Fruit fly (Drosophila melanogaster) whole organism, embryonic: ENCODE results near the gene CG44355.
A peak's percentile ranks its signal among the peaks of the same experiment; 100 is the strongest.

ENCODE experiments used
- Bteb2 ChIP-seq: fragments of 200-800 bp; sonication (Bioruptor generic); optimal IDR thresholded peaks from 2 replicates; lab custom pipeline; 2016; ENCODE audit warnings: missing biosample characterization, missing genetic modification characterization
- CG11085 ChIP-seq: fragments of 200-800 bp; sonication (Bioruptor generic); IDR thresholded peaks from 2 replicates; pipeline ENCODE4 v1.3.6; 2022; ENCODE audit warnings: missing biosample characterization, missing genetic modification characterization
- CG12219 ChIP-seq: fragments of 200-800 bp; sonication (Bioruptor generic); optimal IDR thresholded peaks from 3 replicates; lab custom pipeline; 2018; ENCODE audit warnings: missing biosample characterization, mild to moderate bottlenecking, missing genetic modification characterization
- CG14014 ChIP-seq: fragments of 200-800 bp; sonication (Bioruptor generic); IDR thresholded peaks from 2 replicates; pipeline ENCODE4 v1.3.6; 2022; ENCODE audit warnings: missing biosample characterization, missing genetic modification characterization
- CG15073 ChIP-seq: fragments of 200-800 bp; sonication (Bioruptor generic); optimal IDR thresholded peaks from 2 replicates; lab custom pipeline; 2016; ENCODE audit warnings: missing biosample characterization, missing genetic modification characterization
- CG15601 ChIP-seq: fragments of 200-800 bp; sonication (Bioruptor generic); optimal IDR thresholded peaks from 3 replicates; lab custom pipeline; 2019; ENCODE audit warnings: missing biosample characterization, mild to moderate bottlenecking, missing genetic modification characterization, moderate library complexity
- CG1602 ChIP-seq: fragments of 200-800 bp; sonication (Bioruptor generic); optimal IDR thresholded peaks from 3 replicates; lab custom pipeline; 2016; ENCODE audit warnings: missing biosample characterization, missing genetic modification characterization
- CG16813 ChIP-seq: fragments of 200-800 bp; sonication (Bioruptor generic); IDR thresholded peaks from 3 replicates; pipeline ENCODE4 v1.3.6; 2022; ENCODE audit warnings: missing biosample characterization, missing genetic modification characterization; ENCODE audit not compliant: partially characterized antibody
- CG17361 ChIP-seq: fragments of 200-800 bp; sonication (Bioruptor generic); IDR thresholded peaks from 3 replicates; pipeline ENCODE4 v1.3.6; 2022; ENCODE audit warnings: missing biosample characterization, missing genetic modification characterization
- CG17912 ChIP-seq: fragments of 200-800 bp; sonication (Bioruptor generic); optimal IDR thresholded peaks from 2 replicates; lab custom pipeline; 2018; ENCODE audit warnings: missing biosample characterization, mild to moderate bottlenecking, missing genetic modification characterization
- CG18011 ChIP-seq: fragments of 200-800 bp; sonication (Bioruptor generic); optimal IDR thresholded peaks from 2 replicates; lab custom pipeline; 2017; ENCODE audit warnings: missing biosample characterization, missing genetic modification characterization, mild to moderate bottlenecking, moderate library complexity, missing genotype
- CG2678 ChIP-seq: fragments of 200-800 bp; sonication (Bioruptor generic); optimal IDR thresholded peaks from 3 replicates; lab custom pipeline; 2019; ENCODE audit warnings: missing biosample characterization, mild to moderate bottlenecking, missing genetic modification characterization, moderate library complexity
- CG31388 ChIP-seq: fragments of 200-800 bp; sonication (Bioruptor generic); optimal IDR thresholded peaks from 2 replicates; lab custom pipeline; 2016; ENCODE audit warnings: missing biosample characterization, missing genetic modification characterization
- CG6689 ChIP-seq: fragments of 200-800 bp; sonication (Bioruptor generic); IDR thresholded peaks from 2 replicates; pipeline ENCODE4 v1.3.6; 2022; ENCODE audit warnings: missing biosample characterization, missing genetic modification characterization
- CG8944 ChIP-seq: fragments of 200-800 bp; sonication (Bioruptor generic); optimal IDR thresholded peaks from 3 replicates; lab custom pipeline; 2016; ENCODE audit warnings: missing biosample characterization, missing genetic modification characterization
- CG9215 ChIP-seq: fragments of 200-800 bp; sonication (Bioruptor generic); IDR thresholded peaks from 2 replicates; pipeline ENCODE4 v1.3.6; 2022; ENCODE audit warnings: missing biosample characterization, missing genetic modification characterization
- CG9609 ChIP-seq: fragments of 200-800 bp; sonication (Bioruptor generic); optimal IDR thresholded peaks from 3 replicates; lab custom pipeline; 2016; ENCODE audit warnings: missing biosample characterization, missing genetic modification characterization
- CoRest ChIP-seq: fragments of 200-800 bp; sonication (Bioruptor generic); optimal IDR thresholded peaks from 3 replicates; lab custom pipeline; 2018; ENCODE audit warnings: missing biosample characterization, mild to moderate bottlenecking, missing genetic modification characterization, moderate library complexity
- E2f1 ChIP-seq: fragments of 200-800 bp; sonication (Bioruptor generic); IDR thresholded peaks from 2 replicates; pipeline ENCODE4 v1.3.6; 2022; ENCODE audit warnings: missing biosample characterization, missing genetic modification characterization
- Elba2 ChIP-seq: fragments of 200-800 bp; sonication (Bioruptor generic); optimal IDR thresholded peaks from 3 replicates; lab custom pipeline; 2016; ENCODE audit warnings: missing biosample characterization, missing genetic modification characterization
- Gsc ChIP-seq: fragments of 200-800 bp; sonication (Bioruptor generic); IDR thresholded peaks from 2 replicates; pipeline ENCODE4 v1.3.6; 2022; ENCODE audit warnings: missing biosample characterization, missing genetic modification characterization
- HLHmδ ChIP-seq: fragments of 200-800 bp; sonication (Bioruptor generic); optimal IDR thresholded peaks from 2 replicates; lab custom pipeline; 2018; ENCODE audit warnings: missing biosample characterization, mild to moderate bottlenecking, missing genetic modification characterization, moderate library complexity
- Lim3 ChIP-seq: fragments of 200-800 bp; sonication (Bioruptor generic); IDR thresholded peaks from 2 replicates; pipeline ENCODE4 v1.3.6; 2022; ENCODE audit warnings: missing biosample characterization, missing genetic modification characterization
- Max ChIP-seq: fragments of 200-800 bp; sonication (Bioruptor generic); optimal IDR thresholded peaks from 2 replicates; lab custom pipeline; 2016; ENCODE audit warnings: missing biosample characterization, mild to moderate bottlenecking, missing genetic modification characterization
- Myb ChIP-seq: fragments of 200-800 bp; sonication (Bioruptor generic); optimal IDR thresholded peaks from 2 replicates; lab custom pipeline; 2016; ENCODE audit warnings: missing biosample characterization, missing genetic modification characterization
- NC2α ChIP-seq: fragments of 200-800 bp; sonication (Bioruptor generic); optimal IDR thresholded peaks from 2 replicates; lab custom pipeline; 2016; ENCODE audit warnings: missing biosample characterization, missing genetic modification characterization
- Oaz ChIP-seq: fragments of 200-800 bp; sonication (Bioruptor generic); IDR thresholded peaks from 2 replicates; pipeline ENCODE4 v1.3.6; 2022; ENCODE audit warnings: missing biosample characterization, missing genetic modification characterization
- Stat92E ChIP-seq, 3 experiments: fragments of >200 bp in 2 of 3; fragments of 200-800 bp in 1 of 3; sonication (Bioruptor generic) in 1 of 3; optimal IDR thresholded peaks; 2 replicates each; lab custom pipeline; 2017 to 2019; ENCODE audit warnings: missing biosample characterization in 3 of 3, missing genetic modification characterization in 3 of 3, mild to moderate bottlenecking in 1 of 3, moderate library complexity in 1 of 3
- caup ChIP-seq: fragments of 200-800 bp; sonication (Bioruptor generic); optimal IDR thresholded peaks from 3 replicates; lab custom pipeline; 2017; ENCODE audit warnings: missing biosample characterization, mild to moderate bottlenecking, missing genetic modification characterization, moderate library complexity; ENCODE audit not compliant: severe bottlenecking
- chn ChIP-seq: fragments of 200-800 bp; sonication (Bioruptor generic); optimal IDR thresholded peaks from 2 replicates; lab custom pipeline; 2016; ENCODE audit warnings: missing biosample characterization, missing genetic modification characterization
- ci ChIP-seq: fragments of 200-800 bp; sonication (Bioruptor generic); IDR thresholded peaks from 3 replicates; pipeline ENCODE4 v1.3.6; 2022; ENCODE audit warnings: missing biosample characterization, missing genetic modification characterization
- en ChIP-seq: fragments of 200-800 bp; sonication (Bioruptor generic); optimal IDR thresholded peaks from 2 replicates; lab custom pipeline; 2016; ENCODE audit warnings: missing biosample characterization, missing genetic modification characterization
- eve ChIP-seq, 2 experiments: fragments of >200 bp; optimal IDR thresholded peaks; 2 replicates each; lab custom pipeline; 2017; ENCODE audit warnings: missing biosample characterization in 2 of 2, missing genetic modification characterization in 2 of 2
- ewg ChIP-seq: fragments of 200-800 bp; sonication (Bioruptor generic); optimal IDR thresholded peaks from 3 replicates; lab custom pipeline; 2017; ENCODE audit warnings: mild to moderate bottlenecking, missing biosample characterization, missing genetic modification reagents, missing genetic modification characterization
- fu2 ChIP-seq: fragments of 200-800 bp; sonication (Bioruptor generic); optimal IDR thresholded peaks from 2 replicates; lab custom pipeline; 2016; ENCODE audit warnings: missing biosample characterization, missing genetic modification characterization
- grau ChIP-seq: fragments of 200-800 bp; optimal IDR thresholded peaks from 3 replicates; lab custom pipeline; 2019; ENCODE audit warnings: missing biosample characterization, mild to moderate bottlenecking, missing genetic modification characterization, moderate library complexity
- ind ChIP-seq: fragments of 200-800 bp; sonication (Bioruptor generic); optimal IDR thresholded peaks from 3 replicates; lab custom pipeline; 2016; ENCODE audit warnings: missing biosample characterization, missing genetic modification characterization
- lbe ChIP-seq: fragments of 200-800 bp; sonication (Bioruptor generic); optimal IDR thresholded peaks from 2 replicates; lab custom pipeline; 2016; ENCODE audit warnings: missing biosample characterization, mild to moderate bottlenecking, missing genetic modification characterization
- lilli ChIP-seq: fragments of 200-800 bp; sonication (Bioruptor generic); optimal IDR thresholded peaks from 3 replicates; lab custom pipeline; 2016; ENCODE audit warnings: missing biosample characterization, missing genetic modification characterization
- lmd ChIP-seq: fragments of 200-800 bp; sonication (Bioruptor generic); IDR thresholded peaks from 2 replicates; pipeline ENCODE4 v1.3.6; 2022; ENCODE audit warnings: missing biosample characterization, missing genetic modification characterization
- nerfin-2 ChIP-seq: fragments of 200-800 bp; sonication (Bioruptor generic); IDR thresholded peaks from 2 replicates; pipeline ENCODE4 v1.3.6; 2022; ENCODE audit warnings: missing biosample characterization, missing genetic modification characterization; ENCODE audit not compliant: partially characterized antibody
- pnt ChIP-seq: fragments of 200-800 bp; sonication (Bioruptor generic); optimal IDR thresholded peaks from 3 replicates; lab custom pipeline; 2016; ENCODE audit warnings: missing biosample characterization, missing genetic modification characterization
- pros ChIP-seq: fragments of 200-800 bp; sonication (Bioruptor generic); optimal IDR thresholded peaks from 3 replicates; lab custom pipeline; 2019; ENCODE audit warnings: missing biosample characterization, mild to moderate bottlenecking, missing genetic modification characterization, moderate library complexity
- salm ChIP-seq: fragments of 200-800 bp; sonication (Bioruptor generic); optimal IDR thresholded peaks from 2 replicates; lab custom pipeline; 2018; ENCODE audit warnings: missing biosample characterization, mild to moderate bottlenecking, missing genetic modification characterization
- sd ChIP-seq: fragments of 200-800 bp; sonication (Bioruptor generic); optimal IDR thresholded peaks from 3 replicates; lab custom pipeline; 2018; ENCODE audit warnings: missing biosample characterization, mild to moderate bottlenecking, missing genetic modification characterization, moderate library complexity
- so ChIP-seq: fragments of 200-800 bp; sonication (Bioruptor generic); IDR thresholded peaks from 3 replicates; pipeline ENCODE4 v1.3.6; 2022; ENCODE audit warnings: missing biosample characterization, missing genetic modification characterization
- tgo ChIP-seq: fragments of 200-800 bp; sonication (Bioruptor generic); IDR thresholded peaks from 3 replicates; pipeline ENCODE4 v1.3.6; 2022; ENCODE audit warnings: missing biosample characterization, missing genetic modification characterization
- tx ChIP-seq: fragments of 200-800 bp; sonication (Bioruptor generic); optimal IDR thresholded peaks from 2 replicates; lab custom pipeline; 2016; ENCODE audit warnings: missing biosample characterization, missing genetic modification characterization
- yki ChIP-seq: fragments of >200 bp; optimal IDR thresholded peaks from 3 replicates; lab custom pipeline; 2018
- zfh2 ChIP-seq: fragments of 200-800 bp; sonication (Bioruptor generic); optimal IDR thresholded peaks from 2 replicates; lab custom pipeline; 2016; ENCODE audit warnings: missing biosample characterization, missing genetic modification characterization

Gene CG44355

dm6 chr3L:12277054-12277879, 33.3 kb upstream of the CG44355 start, which contains the start of the genes Sms and INPP5E (continued):
- TF ChIP-seq Max (GFP tag; lab: Kevin White, UChicago) = peak; percentile 33
- TF ChIP-seq CG9609 (GFP tag; lab: Kevin White, UChicago) = no peak
- TF ChIP-seq Gsc = no peak
- TF ChIP-seq sd (tag; lab: Kevin White, UChicago) = no peak
- TF ChIP-seq CG14014 (GFP tag; lab: Robert Waterston, UW) = peak; percentile 51; the same call in 1 of the 2 replicates
- peak; percentile 48 for TF ChIP-seq zfh2 (GFP tag; lab: Kevin White, UChicago)
- TF ChIP-seq E2f1 = no peak; the same call in 1 of the 2 replicates
- TF ChIP-seq Elba2 (GFP tag; lab: Kevin White, UChicago) = peak; percentile 11
- no peak for TF ChIP-seq en (GFP tag; lab: Kevin White, UChicago)
- TF ChIP-seq CG8944 (GFP tag; lab: Kevin White, UChicago) = no peak
- peak; percentile 61 for TF ChIP-seq grau (tag; lab: Kevin White, UChicago)
- no peak for TF ChIP-seq Oaz (GFP tag; lab: Robert Waterston, UW)
- TF ChIP-seq HLHmδ (GFP tag; lab: Kevin White, UChicago) = no peak
- TF ChIP-seq CG15073 (GFP tag; lab: Kevin White, UChicago) = no peak
- no peak for TF ChIP-seq Stat92E (GFP tag; optimal IDR thresholded peaks at IDR 0.05; lab: Kevin White, UChicago)
- peak; percentile 84 for TF ChIP-seq nerfin-2 (GFP tag; lab: Robert Waterston, UW)
- peak; percentile 54 for TF ChIP-seq CG9215 (GFP tag; lab: Robert Waterston, UW)
- TF ChIP-seq so (GFP tag; lab: Robert Waterston, UW) = no peak; the same call in 2 of the 3 replicates
- TF ChIP-seq CG6689 (GFP tag; lab: Robert Waterston, UW) = peak; percentile 43
- TF ChIP-seq ind (GFP tag; lab: Kevin White, UChicago) = peak; percentile 32
- no peak for TF ChIP-seq pnt (GFP tag; lab: Kevin White, UChicago)
- peak; percentile 84 for TF ChIP-seq CG17361 (GFP tag; lab: Robert Waterston, UW)
- no peak for TF ChIP-seq eve (GFP tag; optimal IDR thresholded peaks at IDR 0.05; lab: Kevin White, UChicago)
- TF ChIP-seq ewg (GFP tag; lab: Kevin White, UChicago) = peak; percentile 14
- TF ChIP-seq CG12219 (GFP tag; lab: Kevin White, UChicago) = no peak
- TF ChIP-seq caup (GFP tag; lab: Kevin White, UChicago) = peak; percentile 17
- peak; percentile 70 for TF ChIP-seq CG2678 (tag; lab: Kevin White, UChicago)
- TF ChIP-seq CG16813 = peak; percentile 90
- TF ChIP-seq CG31388 = peak; percentile 39
- TF ChIP-seq chn (GFP tag; lab: Kevin White, UChicago) = peak; percentile 6
- TF ChIP-seq salm (tag; lab: Kevin White, UChicago) = no peak
- TF ChIP-seq lbe (GFP tag; lab: Kevin White, UChicago) = no peak
- TF ChIP-seq Bteb2 (GFP tag; lab: Kevin White, UChicago) = peak; percentile 11
- peak; percentile 65 for TF ChIP-seq CG1602 (GFP tag; lab: Kevin White, UChicago)
- no peak for TF ChIP-seq CG17912 (GFP tag; lab: Kevin White, UChicago)
- peak; percentile 43; the same call in 2 of the 3 replicates for TF ChIP-seq tgo (GFP tag; lab: Robert Waterston, UW)
- TF ChIP-seq CG18011 (GFP tag; lab: Kevin White, UChicago) = peak; percentile 34
- TF ChIP-seq ci (GFP tag; lab: Robert Waterston, UW) = peak; percentile 7; the same call in 1 of the 3 replicates
- peak; percentile 55 for TF ChIP-seq lmd (GFP tag; lab: Robert Waterston, UW)
- TF ChIP-seq CG11085 (GFP tag; lab: Robert Waterston, UW) = peak; percentile 48
- no peak for TF ChIP-seq tx (GFP tag; lab: Kevin White, UChicago)
- no peak for TF ChIP-seq pros (GFP tag; lab: Kevin White, UChicago)
- TF ChIP-seq lilli (GFP tag; lab: Kevin White, UChicago) = peak; percentile 40
- TF ChIP-seq CG15601 = peak; percentile 53
- TF ChIP-seq fu2 (GFP tag; lab: Kevin White, UChicago) = no peak
- TF ChIP-seq NC2α (GFP tag; lab: Kevin White, UChicago) = no peak
- TF ChIP-seq Lim3 = no peak
- TF ChIP-seq Myb = no peak
- TF ChIP-seq yki (lab: Kevin White, UChicago) = no peak
- peak; percentile 78 for TF ChIP-seq CoRest (tag; lab: Kevin White, UChicago)
